Worm (Caenorhabditis elegans): Measurements from ENCODE around the gene hch-1.

ce11 chrX:14654668-14655067, 45.1 kb downstream of the hch-1 start, which contains the start of gene syg-2:
- TF ChIP-seq nhr-77 (tag; optimal IDR thresholded peaks at IDR 0.05) (no peak), elt-3 (tag; optimal IDR thresholded peaks at IDR 0.05) (no peak), pha-4 (tag; optimal IDR thresholded peaks at IDR 0.05) (no peak), nfya-1 (tag; optimal IDR thresholded peaks at IDR 0.05; ENCODE audit: insufficient read depth) (no peak), nhr-237 (tag; optimal IDR thresholded peaks at IDR 0.05) (no peak), ceh-82 (tag; optimal IDR thresholded peaks at IDR 0.05) (no peak), unc-62 (GFP tag; optimal IDR thresholded peaks at IDR 0.05) (no peak)
